Worm (Caenorhabditis elegans) whole organism, L4 larva: ENCODE results near the gene Y54G2A.26.

Experiments
- ceh-28 ChIP-seq: fragments of 150-350 bp; optimal IDR thresholded peaks from 2 replicates; lab custom pipeline; 2014; ENCODE audit warnings: missing biosample characterization, missing genetic modification reagents, missing genetic modification characterization
- jun-1 ChIP-seq: fragments of 150-350 bp; optimal IDR thresholded peaks from 2 replicates; lab custom pipeline; 2014; ENCODE audit warnings: missing biosample characterization, missing genetic modification reagents, missing genetic modification characterization
- lin-15B ChIP-seq: fragments of 150-350 bp; sonication (generic microtip); optimal IDR thresholded peaks from 3 replicates; lab custom pipeline; 2014; ENCODE audit warnings: missing biosample characterization, missing genetic modification characterization
- nhr-11 ChIP-seq: fragments of 150-350 bp; optimal IDR thresholded peaks from 2 replicates; lab custom pipeline; 2014; ENCODE audit warnings: missing biosample characterization, missing genetic modification characterization
- nhr-77 ChIP-seq: fragments of 150-350 bp; optimal IDR thresholded peaks from 2 replicates; lab custom pipeline; 2014; ENCODE audit warnings: missing biosample characterization, missing genetic modification characterization
- snpc-4 ChIP-seq: fragments of 150-350 bp; optimal IDR thresholded peaks from 2 replicates; lab custom pipeline; 2014; ENCODE audit warnings: missing biosample characterization, missing genetic modification characterization
- spr-3 ChIP-seq: fragments of 200-800 bp; sonication (Bioruptor generic); optimal IDR thresholded peaks from 2 replicates; lab custom pipeline; 2018; ENCODE audit warnings: mild to moderate bottlenecking, missing genetic modification characterization, missing compliant biosample characterization
- tra-1 ChIP-seq: fragments of 200-800 bp; sonication (Bioruptor generic); IDR thresholded peaks from 2 replicates; pipeline ENCODE4 v1.3.6; 2022; ENCODE audit warnings: missing genetic modification reagents, missing genetic modification characterization, missing compliant biosample characterization
- unc-39 ChIP-seq: sonication (generic microtip); optimal IDR thresholded peaks from 2 replicates; lab custom pipeline; 2017; ENCODE audit warnings: missing biosample characterization, missing genetic modification characterization
- zfp-2 ChIP-seq: sonication (generic microtip); optimal IDR thresholded peaks from 2 replicates; lab custom pipeline; 2016; ENCODE audit warnings: mild to moderate bottlenecking, missing genetic modification characterization, missing compliant biosample characterization

ce11 chrIV:3029882-3030281, 34.6 kb upstream of the Y54G2A.26 start:
- TF ChIP-seq unc-39 (no peak), tra-1 (no peak), zfp-2 (tag; lab: Kevin White, UChicago) (no peak), spr-3 (GFP tag; lab: Kevin White, UChicago) (no peak), snpc-4 (no peak), jun-1 (tag; lab: Kevin White, UChicago) (no peak), lin-15B (tag; lab: Kevin White, UChicago) (no peak), ceh-28 (tag; lab: Kevin White, UChicago) (no peak), nhr-77 (tag; lab: Kevin White, UChicago) (no peak), nhr-11 (tag; lab: Kevin White, UChicago) (no peak)
